2 fruit fly cellular contexts compared by ENCODE assay signal in the genomic region with DNA sequence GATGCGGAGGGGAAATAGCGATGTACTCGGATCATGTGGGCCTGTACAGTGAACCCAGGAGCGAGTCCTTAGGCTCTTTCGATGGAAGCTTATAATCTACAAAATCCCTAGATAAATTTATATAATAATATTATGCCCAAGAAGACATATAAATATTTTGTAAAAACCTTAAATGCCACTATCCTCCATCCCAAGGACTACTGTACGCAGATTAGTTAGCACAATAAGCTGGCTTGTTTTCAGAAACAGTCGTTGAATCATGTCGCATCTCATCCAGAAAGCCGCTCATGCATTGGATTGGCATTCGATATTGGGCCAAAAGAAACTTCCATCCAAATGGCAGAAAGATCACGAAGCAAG.
TF ChIP-seq lines count a peak whose summit lies in the region.

No protein-coding gene starts in this region.

TF ChIP-seq in whole organism, prepupa, 60 proteins besides CTCF, POLR2A, EP300 and RAD21 (continued from another document):
- TF ChIP-seq Hr38 (GFP tag; optimal IDR thresholded peaks at IDR 0.05; lab: Kevin White, UChicago) (no peak), CG10669 (GFP tag; optimal IDR thresholded peaks at IDR 0.05; lab: Kevin White, UChicago) (peak; percentile 80), CG31627 (GFP tag; optimal IDR thresholded peaks at IDR 0.05; lab: Kevin White, UChicago) (no peak), net (GFP tag; optimal IDR thresholded peaks at IDR 0.05; lab: Kevin White, UChicago) (peak; percentile 10), CG4318 (GFP tag; optimal IDR thresholded peaks at IDR 0.05; lab: Kevin White, UChicago) (no peak), CG11902 (GFP tag; optimal IDR thresholded peaks at IDR 0.05; lab: Kevin White, UChicago) (no peak), OdsH (GFP tag; optimal IDR thresholded peaks at IDR 0.05; lab: Kevin White, UChicago) (peak; percentile 72), Sox14 (GFP tag; optimal IDR thresholded peaks at IDR 0.05; lab: Kevin White, UChicago) (no peak), Eip78C (GFP tag; lab: Kevin White, UChicago) (peak; percentile 88), CG9139 (GFP tag; optimal IDR thresholded peaks at IDR 0.05; lab: Kevin White, UChicago) (peak; percentile 48), dac (GFP tag; optimal IDR thresholded peaks at IDR 0.05; lab: Kevin White, UChicago) (no peak), Eip93F (GFP tag; optimal IDR thresholded peaks at IDR 0.05; lab: Kevin White, UChicago) (no peak), fkh (GFP tag; optimal IDR thresholded peaks at IDR 0.05; lab: Kevin White, UChicago) (no peak), CG3032 (tag; optimal IDR thresholded peaks at IDR 0.05; lab: Kevin White, UChicago) (peak; percentile 75), CG8119 (GFP tag; IDR thresholded peaks at IDR 0.05; lab: Robert Waterston, UW) (peak; percentile 32; the same call in 1 of the 3 replicates), Sox102F (GFP tag; optimal IDR thresholded peaks at IDR 0.05; lab: Kevin White, UChicago) (no peak), CG6792 (GFP tag; optimal IDR thresholded peaks at IDR 0.05; lab: Kevin White, UChicago) (peak; percentile 42), CG8319 (GFP tag; optimal IDR thresholded peaks at IDR 0.05; lab: Kevin White, UChicago) (peak; percentile 44), CG34406 (GFP tag; optimal IDR thresholded peaks at IDR 0.05; lab: Kevin White, UChicago) (peak; percentile 29), CG8632 (GFP tag; optimal IDR thresholded peaks at IDR 0.05; lab: Kevin White, UChicago) (peak; percentile 22), Gug (GFP tag; IDR thresholded peaks at IDR 0.05; lab: Robert Waterston, UW) (no peak), dsx (GFP tag; optimal IDR thresholded peaks at IDR 0.05; lab: Kevin White, UChicago; ENCODE audit: poor library complexity, severe bottlenecking) (peak; percentile 64), CG6854 (GFP tag; optimal IDR thresholded peaks at IDR 0.05; lab: Kevin White, UChicago) (no peak), acj6 (GFP tag; optimal IDR thresholded peaks at IDR 0.05; lab: Kevin White, UChicago) (peak; percentile 47), CG6163 (GFP tag; IDR thresholded peaks at IDR 0.05; lab: Robert Waterston, UW) (peak; percentile 85), CG15336 (GFP tag; IDR thresholded peaks at IDR 0.05; lab: Robert Waterston, UW) (no peak), fd59A (GFP tag; optimal IDR thresholded peaks at IDR 0.05; lab: Kevin White, UChicago) (peak; percentile 84), Hr39 (GFP tag; optimal IDR thresholded peaks at IDR 0.05; lab: Kevin White, UChicago) (no peak), eg (GFP tag; IDR thresholded peaks at IDR 0.05; lab: Robert Waterston, UW) (no peak), CG11762 (GFP tag; optimal IDR thresholded peaks at IDR 0.05; lab: Kevin White, UChicago; ENCODE audit: insufficient read depth) (no peak), CG6276 (GFP tag; optimal IDR thresholded peaks at IDR 0.05; lab: Kevin White, UChicago) (no peak), CG6808 (GFP tag; optimal IDR thresholded peaks at IDR 0.05; lab: Kevin White, UChicago) (peak; percentile 80), vri (GFP tag; optimal IDR thresholded peaks at IDR 0.05; lab: Kevin White, UChicago) (no peak), CG1621 (tag; optimal IDR thresholded peaks at IDR 0.05; lab: Kevin White, UChicago) (peak; percentile 74), topi (GFP tag; optimal IDR thresholded peaks at IDR 0.05; lab: Kevin White, UChicago) (peak; percentile 4), ss (GFP tag; optimal IDR thresholded peaks at IDR 0.05; lab: Kevin White, UChicago) (peak; percentile 28 to 60)

TF ChIP-seq in whole organism, wandering third instar larva, 38 proteins besides CTCF, POLR2A, EP300 and RAD21 (continued from another document):
- TF ChIP-seq GATAd (GFP tag; optimal IDR thresholded peaks at IDR 0.05; lab: Kevin White, UChicago) (no peak), Myc (optimal IDR thresholded peaks at IDR 0.05; lab: Kevin White, UChicago) (no peak)
